Fruit fly (Drosophila melanogaster) whole organism, prepupa: ENCODE results near the gene Nup154.

ENCODE experiments used
- Blimp-1 ChIP-seq: fragments of 200-800 bp; sonication (Bioruptor generic); optimal IDR thresholded peaks from 3 replicates; lab custom pipeline; 2017; ENCODE audit warnings: missing biosample characterization, missing genetic modification characterization, mild to moderate bottlenecking, moderate library complexity, missing genetic modification reagents
- CG11902 ChIP-seq: fragments of 200-800 bp; sonication (Bioruptor generic); optimal IDR thresholded peaks from 3 replicates; lab custom pipeline; 2016; ENCODE audit warnings: missing biosample characterization, missing genetic modification characterization
- CG15336 ChIP-seq: fragments of 200-800 bp; sonication (Bioruptor generic); IDR thresholded peaks from 2 replicates; pipeline ENCODE4 v1.3.6; 2022; ENCODE audit warnings: missing biosample characterization, missing genetic modification characterization
- CG16779 ChIP-seq: fragments of 200-800 bp; sonication (Bioruptor generic); optimal IDR thresholded peaks from 3 replicates; lab custom pipeline; 2017; ENCODE audit warnings: missing biosample characterization, mild to moderate bottlenecking, missing genetic modification characterization
- CG3032 ChIP-seq: fragments of 200-800 bp; optimal IDR thresholded peaks from 2 replicates; lab custom pipeline; 2019; ENCODE audit warnings: missing biosample characterization, mild to moderate bottlenecking, missing genetic modification characterization, moderate library complexity
- CG31627 ChIP-seq: fragments of 200-800 bp; sonication (Bioruptor generic); optimal IDR thresholded peaks from 3 replicates; lab custom pipeline; 2016; ENCODE audit warnings: missing biosample characterization, missing genetic modification characterization
- CG34406 ChIP-seq: fragments of 200-800 bp; sonication (Bioruptor generic); optimal IDR thresholded peaks from 3 replicates; lab custom pipeline; 2016; ENCODE audit warnings: missing biosample characterization, missing genetic modification characterization
- CG3919 ChIP-seq: fragments of 200-800 bp; sonication (Bioruptor generic); optimal IDR thresholded peaks from 3 replicates; lab custom pipeline; 2016; ENCODE audit warnings: missing biosample characterization, missing genetic modification characterization
- CG6163 ChIP-seq: fragments of 200-800 bp; sonication (Bioruptor generic); IDR thresholded peaks from 3 replicates; pipeline ENCODE4 v1.3.6; 2022; ENCODE audit warnings: missing biosample characterization, missing genetic modification characterization
- CG6808 ChIP-seq: fragments of 200-800 bp; sonication (Bioruptor generic); optimal IDR thresholded peaks from 3 replicates; lab custom pipeline; 2017; ENCODE audit warnings: missing biosample characterization, missing genetic modification characterization, mild to moderate bottlenecking, moderate library complexity, missing genetic modification reagents
- CG6854 ChIP-seq: fragments of 200-800 bp; sonication (Bioruptor generic); optimal IDR thresholded peaks from 2 replicates; lab custom pipeline; 2017; ENCODE audit warnings: missing biosample characterization, mild to moderate bottlenecking, missing genetic modification characterization
- CG7368 ChIP-seq: fragments of 200-800 bp; sonication (Bioruptor generic); optimal IDR thresholded peaks from 3 replicates; lab custom pipeline; 2016; ENCODE audit warnings: missing biosample characterization, missing genetic modification characterization
- CG8319 ChIP-seq: fragments of 200-800 bp; sonication (Bioruptor generic); optimal IDR thresholded peaks from 3 replicates; lab custom pipeline; 2016; ENCODE audit warnings: missing biosample characterization, missing genetic modification characterization
- CG8632 ChIP-seq: fragments of 200-800 bp; sonication (Bioruptor generic); optimal IDR thresholded peaks from 3 replicates; lab custom pipeline; 2016; ENCODE audit warnings: missing biosample characterization, missing genetic modification characterization
- CG9139 ChIP-seq: fragments of 200-800 bp; sonication (Bioruptor generic); optimal IDR thresholded peaks from 3 replicates; lab custom pipeline; 2017; ENCODE audit warnings: missing biosample characterization, mild to moderate bottlenecking, missing genetic modification characterization
- Eip75B ChIP-seq: fragments of 200-800 bp; sonication (Bioruptor generic); optimal IDR thresholded peaks from 3 replicates; lab custom pipeline; 2016; ENCODE audit warnings: missing biosample characterization, missing genetic modification characterization
- Eip78C ChIP-seq: fragments of 200-800 bp; sonication (Bioruptor generic); peaks from one replicate; lab custom pipeline; 2016; ENCODE audit warnings: missing biosample characterization, missing genetic modification characterization
- Eip93F ChIP-seq: fragments of 200-800 bp; sonication (Bioruptor generic); optimal IDR thresholded peaks from 2 replicates; lab custom pipeline; 2016; ENCODE audit warnings: missing biosample characterization, mild to moderate bottlenecking, missing genetic modification characterization
- Ets21C ChIP-seq: fragments of 200-800 bp; sonication (Bioruptor generic); optimal IDR thresholded peaks from 3 replicates; lab custom pipeline; 2016; ENCODE audit warnings: missing biosample characterization, missing genetic modification characterization
- Ets96B ChIP-seq: fragments of 200-800 bp; optimal IDR thresholded peaks from 2 replicates; lab custom pipeline; 2019; ENCODE audit warnings: missing biosample characterization, mild to moderate bottlenecking, missing genetic modification characterization, moderate library complexity
- Gug ChIP-seq: fragments of 200-800 bp; sonication (Bioruptor generic); IDR thresholded peaks from 2 replicates; pipeline ENCODE4 v1.3.6; 2022; ENCODE audit warnings: missing biosample characterization, missing genetic modification characterization
- Hr4 ChIP-seq: fragments of 200-800 bp; sonication (Bioruptor generic); optimal IDR thresholded peaks from 3 replicates; lab custom pipeline; 2016; ENCODE audit warnings: missing biosample characterization, missing genetic modification characterization
- Lpt ChIP-seq: fragments of 200-800 bp; sonication (Bioruptor generic); optimal IDR thresholded peaks from 3 replicates; lab custom pipeline; 2016; ENCODE audit warnings: missing biosample characterization, missing genetic modification characterization
- Met ChIP-seq: fragments of 200-800 bp; sonication (Bioruptor generic); optimal IDR thresholded peaks from 3 replicates; lab custom pipeline; 2016; ENCODE audit warnings: missing biosample characterization, missing genetic modification characterization
- Smox ChIP-seq: fragments of 200-800 bp; sonication (Bioruptor generic); optimal IDR thresholded peaks from 3 replicates; lab custom pipeline; 2016; ENCODE audit warnings: missing biosample characterization, missing genetic modification characterization
- Sox102F ChIP-seq: fragments of 200-800 bp; sonication (Bioruptor generic); optimal IDR thresholded peaks from 2 replicates; lab custom pipeline; 2016; ENCODE audit warnings: missing biosample characterization, mild to moderate bottlenecking, missing genetic modification characterization
- Sox14 ChIP-seq: fragments of 200-800 bp; sonication (Bioruptor generic); optimal IDR thresholded peaks from 3 replicates; lab custom pipeline; 2016; ENCODE audit warnings: missing biosample characterization, missing genetic modification characterization
- Sox15 ChIP-seq: fragments of 200-800 bp; sonication (Bioruptor generic); optimal IDR thresholded peaks from 3 replicates; lab custom pipeline; 2016; ENCODE audit warnings: missing biosample characterization, missing genetic modification characterization
- achi ChIP-seq: fragments of 200-800 bp; sonication (Bioruptor generic); optimal IDR thresholded peaks from 3 replicates; lab custom pipeline; 2016; ENCODE audit warnings: missing biosample characterization, missing genetic modification characterization
- acj6 ChIP-seq: fragments of 200-800 bp; sonication (Bioruptor generic); optimal IDR thresholded peaks from 3 replicates; lab custom pipeline; 2016; ENCODE audit warnings: missing biosample characterization, missing genetic modification characterization
- cyc ChIP-seq: fragments of 200-800 bp; sonication (Bioruptor generic); optimal IDR thresholded peaks from 3 replicates; lab custom pipeline; 2016; ENCODE audit warnings: missing biosample characterization, missing genetic modification characterization
- dac ChIP-seq: fragments of 200-800 bp; sonication (Bioruptor generic); optimal IDR thresholded peaks from 2 replicates; lab custom pipeline; 2017; ENCODE audit warnings: missing biosample characterization, mild to moderate bottlenecking, missing genetic modification characterization
- eg ChIP-seq: fragments of 200-800 bp; sonication (Bioruptor generic); IDR thresholded peaks from 3 replicates; pipeline ENCODE4 v1.3.6; 2022; ENCODE audit warnings: missing biosample characterization, missing genetic modification characterization
- fd59A ChIP-seq: fragments of 200-800 bp; sonication (Bioruptor generic); optimal IDR thresholded peaks from 2 replicates; lab custom pipeline; 2017; ENCODE audit warnings: missing biosample characterization, mild to moderate bottlenecking, missing genetic modification characterization, missing genetic modification reagents
- fd85E ChIP-seq: fragments of 200-800 bp; sonication (Bioruptor generic); optimal IDR thresholded peaks from 3 replicates; lab custom pipeline; 2016; ENCODE audit warnings: missing biosample characterization, missing genetic modification characterization
- fkh ChIP-seq: fragments of 200-800 bp; sonication (Bioruptor generic); optimal IDR thresholded peaks from 3 replicates; lab custom pipeline; 2017; ENCODE audit warnings: missing biosample characterization, mild to moderate bottlenecking, missing genetic modification characterization, moderate library complexity
- lz ChIP-seq: fragments of 200-800 bp; sonication (Bioruptor generic); optimal IDR thresholded peaks from 3 replicates; lab custom pipeline; 2016; ENCODE audit warnings: missing biosample characterization, missing genetic modification characterization
- net ChIP-seq: fragments of 200-800 bp; sonication (Bioruptor generic); optimal IDR thresholded peaks from 3 replicates; lab custom pipeline; 2016; ENCODE audit warnings: missing biosample characterization, missing genetic modification characterization
- pdm3 ChIP-seq: fragments of 200-800 bp; sonication (Bioruptor generic); optimal IDR thresholded peaks from 3 replicates; lab custom pipeline; 2016; ENCODE audit warnings: missing biosample characterization, missing genetic modification characterization
- ss ChIP-seq, 2 experiments: fragments of 200-800 bp; sonication (Bioruptor generic); optimal IDR thresholded peaks; 2 replicates in 1 of 2; 3 replicates in 1 of 2; lab custom pipeline; 2017 to 2018; ENCODE audit warnings: mild to moderate bottlenecking in 2 of 2, missing biosample characterization in 2 of 2, missing genetic modification characterization in 2 of 2, moderate library complexity in 1 of 2
- svp ChIP-seq: fragments of 200-800 bp; sonication (Bioruptor generic); peaks from one replicate; lab custom pipeline; 2016; ENCODE audit warnings: missing biosample characterization, missing genetic modification characterization
- topi ChIP-seq: fragments of 200-800 bp; sonication (Bioruptor generic); optimal IDR thresholded peaks from 3 replicates; lab custom pipeline; 2016; ENCODE audit warnings: missing biosample characterization, missing genetic modification characterization
- vri ChIP-seq: fragments of 200-800 bp; sonication (Bioruptor generic); optimal IDR thresholded peaks from 3 replicates; lab custom pipeline; 2016; ENCODE audit warnings: missing biosample characterization, mild to moderate bottlenecking, missing genetic modification characterization

Nup154 gene

DNA sequence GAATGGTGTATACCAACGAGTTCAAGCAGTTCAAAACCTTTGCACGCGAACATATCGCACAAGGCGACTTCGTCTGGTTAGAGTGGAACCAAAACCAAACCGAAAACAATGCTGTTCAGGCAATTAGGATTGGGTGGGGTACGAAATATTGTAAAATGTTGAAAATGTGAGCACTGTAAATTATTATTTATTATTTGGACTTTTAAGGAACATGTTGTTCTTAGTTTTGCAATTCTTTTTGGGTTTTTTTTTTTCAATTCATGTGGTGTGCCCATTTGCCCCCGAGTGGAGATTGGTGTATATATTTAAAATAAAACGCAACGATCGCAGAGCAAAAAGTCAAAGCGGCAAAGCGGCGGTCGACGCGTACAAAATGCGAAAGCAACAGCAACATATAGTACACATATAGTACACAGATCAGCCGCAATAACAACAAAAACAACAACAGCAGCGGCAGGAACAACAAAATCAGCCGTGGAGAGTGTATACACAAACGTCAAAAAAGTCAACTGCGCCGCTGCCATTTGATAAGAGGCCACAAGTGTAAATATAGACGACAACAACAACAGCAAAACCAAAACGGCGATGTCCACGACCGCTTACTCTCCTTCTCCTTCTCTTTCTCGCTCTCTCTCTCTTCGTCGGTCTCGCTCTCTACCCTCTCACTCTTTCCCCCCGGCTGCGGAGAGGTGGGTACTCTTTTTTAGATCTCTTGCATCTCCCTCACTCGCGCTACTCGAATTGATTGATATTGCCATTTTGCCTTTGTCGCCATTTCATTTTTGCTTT lies 40.3 kb downstream of the Nup154 start (continued):
- TF ChIP-seq Eip78C (GFP tag; lab: Kevin White, UChicago) (peak; percentile 79), fd85E (GFP tag; lab: Kevin White, UChicago) (peak; percentile 17), cyc (peak; percentile 64), CG8632 (GFP tag; lab: Kevin White, UChicago) (peak; percentile 47), pdm3 (GFP tag; lab: Kevin White, UChicago) (peak; percentile 79), CG15336 (GFP tag; lab: Robert Waterston, UW) (peak; percentile 81), CG6854 (GFP tag; lab: Kevin White, UChicago) (no peak), Lpt (peak; percentile 66), vri (GFP tag; lab: Kevin White, UChicago) (peak; percentile 66), net (GFP tag; lab: Kevin White, UChicago) (peak; percentile 52)
- TF ChIP-seq, all 60 proteins: peak for 52

DNA sequence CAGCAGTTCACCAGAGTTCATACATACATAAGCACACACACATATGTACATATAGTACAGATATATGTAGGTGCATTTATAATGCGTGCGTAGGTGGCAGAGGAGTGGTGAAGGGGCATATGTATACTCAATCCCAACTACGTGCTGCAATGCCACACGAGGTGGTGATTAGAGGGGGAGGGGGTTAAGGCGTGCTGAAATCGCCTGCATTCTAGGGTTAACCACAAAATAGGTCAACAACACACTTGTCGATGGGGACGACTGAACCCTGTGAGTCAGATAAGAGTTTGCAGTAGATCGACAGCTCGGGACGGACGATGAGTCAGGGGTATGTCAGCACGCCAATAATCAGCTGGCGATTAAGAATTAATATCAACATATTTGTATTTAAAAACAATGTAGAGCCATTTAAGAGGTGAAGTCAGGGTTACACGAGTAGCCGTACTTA lies 40.9 kb downstream of the Nup154 start:
- no peak for TF ChIP-seq Ets21C
- TF ChIP-seq Eip75B (GFP tag; lab: Kevin White, UChicago), result peak; percentile 5
- TF ChIP-seq Hr4, result no peak
- peak; percentile 66 for TF ChIP-seq svp (GFP tag; lab: Kevin White, UChicago)
- TF ChIP-seq vri (GFP tag; lab: Kevin White, UChicago), result peak; percentile 35
- TF ChIP-seq, all 60 proteins: peak for 3

DNA sequence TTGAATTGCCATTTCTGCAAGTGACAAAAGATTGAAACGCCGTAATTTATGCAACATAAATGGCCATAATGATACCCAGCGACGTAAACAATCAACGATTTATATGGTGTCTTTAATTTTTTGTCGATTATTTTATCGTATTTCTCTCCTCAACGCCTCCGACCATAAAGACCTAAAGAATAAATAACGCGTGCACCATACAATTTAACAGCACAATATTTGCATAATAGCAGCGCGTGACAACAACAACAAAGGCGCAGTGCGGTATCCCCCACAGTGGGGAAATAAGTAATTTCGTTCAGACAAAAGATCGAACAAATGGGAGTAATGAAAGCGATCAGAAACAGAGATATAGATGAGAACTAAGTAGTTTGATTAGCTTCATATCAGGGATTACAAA lies 41.4 kb downstream of the Nup154 start:
- TF ChIP-seq Met (GFP tag; lab: Kevin White, UChicago) (peak; percentile 19), Smox (GFP tag; lab: Kevin White, UChicago) (no peak), Blimp-1 (GFP tag; lab: Kevin White, UChicago) (no peak), CG8319 (GFP tag; lab: Kevin White, UChicago) (no peak), dac (GFP tag; lab: Kevin White, UChicago) (no peak), vri (GFP tag; lab: Kevin White, UChicago) (peak; percentile 61), CG3032 (no peak), CG11902 (GFP tag; lab: Kevin White, UChicago) (no peak), Sox102F (peak; percentile 3), fkh (GFP tag; lab: Kevin White, UChicago) (peak; percentile 51), Eip78C (GFP tag; lab: Kevin White, UChicago) (no peak), Eip93F (GFP tag; lab: Kevin White, UChicago) (peak; percentile 29), Ets21C (no peak), lz (GFP tag; lab: Kevin White, UChicago) (no peak), Sox14 (GFP tag; lab: Kevin White, UChicago) (peak; percentile 1), achi (GFP tag; lab: Kevin White, UChicago) (no peak), CG6854 (GFP tag; lab: Kevin White, UChicago) (no peak), topi (peak; percentile 20), CG9139 (no peak), acj6 (GFP tag; lab: Kevin White, UChicago) (no peak), ss (GFP tag; optimal IDR thresholded peaks at IDR 0.05; lab: Kevin White, UChicago) (no peak), CG7368 (GFP tag; lab: Kevin White, UChicago) (no peak)

DNA sequence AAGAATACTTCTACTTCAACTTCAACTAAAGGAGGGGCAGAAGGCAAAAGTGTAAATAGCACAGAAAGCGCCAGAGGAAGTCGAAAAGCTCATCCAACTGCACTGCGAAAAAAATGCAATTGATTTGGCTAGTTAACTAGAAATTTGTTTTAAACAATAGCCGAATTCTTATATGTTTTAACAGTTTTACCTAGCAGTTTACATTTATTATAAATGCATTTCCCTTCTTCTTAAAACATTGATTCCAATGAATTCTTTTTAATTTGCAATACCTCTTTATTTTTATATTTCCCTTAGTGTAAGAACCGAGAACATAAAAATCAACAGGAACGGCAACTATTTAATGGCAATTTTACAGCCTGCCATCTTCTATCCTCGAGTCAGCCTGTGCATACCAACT lies 43.7 kb downstream of the Nup154 start:
- TF ChIP-seq dac (GFP tag; lab: Kevin White, UChicago) (no peak), Ets21C (no peak), CG6163 (GFP tag; lab: Robert Waterston, UW) (0 out of 3 replicates have a peak, but pooled peaks have one; percentile 30), fd59A (no peak), Sox14 (GFP tag; lab: Kevin White, UChicago) (no peak), Ets96B (peak; percentile 58), eg (GFP tag; lab: Robert Waterston, UW) (no peak), achi (GFP tag; lab: Kevin White, UChicago) (peak; percentile 13), Hr4 (peak; percentile 0), Lpt (no peak), CG31627 (GFP tag; lab: Kevin White, UChicago) (no peak), CG34406 (GFP tag; lab: Kevin White, UChicago) (no peak), pdm3 (GFP tag; lab: Kevin White, UChicago) (no peak), Gug (GFP tag; lab: Robert Waterston, UW) (no peak), net (GFP tag; lab: Kevin White, UChicago) (no peak), cyc (no peak), CG3032 (peak; percentile 59), CG16779 (no peak), CG6808 (GFP tag; lab: Kevin White, UChicago) (peak; percentile 37), Eip78C (GFP tag; lab: Kevin White, UChicago) (peak; percentile 83), CG3919 (GFP tag; lab: Kevin White, UChicago) (peak; percentile 41), Sox15 (GFP tag; lab: Kevin White, UChicago) (no peak), Met (GFP tag; lab: Kevin White, UChicago) (no peak), fd85E (GFP tag; lab: Kevin White, UChicago) (no peak)
